Worm (Caenorhabditis elegans): Measurements from ENCODE around the gene C34F11.5.

DNA sequence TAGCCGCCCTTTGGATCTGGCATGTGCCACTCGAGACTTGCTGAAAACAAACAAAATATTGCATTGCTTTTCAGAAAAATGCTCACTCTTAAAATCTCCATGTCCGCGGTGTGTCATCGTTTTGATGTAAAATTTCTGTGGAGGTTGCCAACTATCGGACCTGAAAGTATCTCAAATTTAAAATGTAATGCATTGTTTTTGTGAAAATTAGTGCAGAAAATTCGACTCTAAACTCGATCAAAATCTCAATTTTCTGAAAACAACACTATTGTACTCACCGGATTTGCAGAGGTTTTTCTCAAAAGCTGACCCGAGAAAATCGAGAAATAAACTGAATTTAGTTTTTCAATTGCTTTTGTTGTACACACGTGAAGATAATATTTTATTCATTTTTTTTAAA lies 46.0 kb downstream of the C34F11.5 start, which contains the start of gene T16D1.1:
- no peak for TF ChIP-seq W03F9.2 (tag; optimal IDR thresholded peaks at IDR 0.05)
- no peak for TF ChIP-seq him-1 (tag; optimal IDR thresholded peaks at IDR 0.05)
